Worm (Caenorhabditis elegans) whole organism, mixed stage, embryonic: ENCODE measurements around the gene ZK512.10.

Experiments
- M03D4.4 ChIP-seq: sonication (generic microtip); optimal IDR thresholded peaks from 2 replicates; lab custom pipeline; 2017; ENCODE audit warnings: mild to moderate bottlenecking, missing genetic modification characterization, missing compliant biosample characterization
- bed-3 ChIP-seq: fragments of 200-800 bp; sonication (Bioruptor generic); optimal IDR thresholded peaks from 3 replicates; lab custom pipeline; 2018; ENCODE audit warnings: mild to moderate bottlenecking, missing genetic modification characterization, moderate library complexity, missing compliant biosample characterization
- blmp-1 ChIP-seq: fragments of 150-350 bp; optimal IDR thresholded peaks from 2 replicates; lab custom pipeline; 2014; ENCODE audit warnings: missing biosample characterization, missing genetic modification characterization
- ceh-39 ChIP-seq: fragments of 150-350 bp; optimal IDR thresholded peaks from 2 replicates; lab custom pipeline; 2014; ENCODE audit warnings: missing biosample characterization, missing genetic modification characterization
- ceh-43 ChIP-seq: fragments of 200-800 bp; sonication (Bioruptor generic); optimal IDR thresholded peaks from 2 replicates; lab custom pipeline; 2018; ENCODE audit warnings: mild to moderate bottlenecking, missing genetic modification characterization, moderate library complexity, missing compliant biosample characterization
- ceh-83 ChIP-seq: fragments of 200-800 bp; sonication (Bioruptor generic); optimal IDR thresholded peaks from 2 replicates; lab custom pipeline; 2018; ENCODE audit warnings: mild to moderate bottlenecking, missing genetic modification characterization, missing compliant biosample characterization
- ces-1 ChIP-seq: fragments of 150-350 bp; optimal IDR thresholded peaks from 2 replicates; lab custom pipeline; 2014; ENCODE audit warnings: missing biosample characterization, missing genetic modification reagents, missing genetic modification characterization
- cnd-1 ChIP-seq: fragments of 200-800 bp; sonication (Bioruptor generic); optimal IDR thresholded peaks from 2 replicates; lab custom pipeline; 2018; ENCODE audit warnings: mild to moderate bottlenecking, missing genetic modification characterization, missing compliant biosample characterization
- drap-1 ChIP-seq: fragments of 200-800 bp; sonication (Bioruptor generic); optimal IDR thresholded peaks from 3 replicates; lab custom pipeline; 2018; ENCODE audit warnings: mild to moderate bottlenecking, missing genetic modification characterization, missing compliant biosample characterization
- elt-1 ChIP-seq: sonication (generic microtip); optimal IDR thresholded peaks from 2 replicates; lab custom pipeline; 2017; ENCODE audit warnings: missing genetic modification characterization, mild to moderate bottlenecking, missing compliant biosample characterization, antibody characterized with exemption, moderate library complexity, borderline replicate concordance; ENCODE audit not compliant: insufficient read depth
- elt-3 ChIP-seq: fragments of 150-350 bp; optimal IDR thresholded peaks from 2 replicates; lab custom pipeline; 2014; ENCODE audit warnings: missing biosample characterization, missing genetic modification characterization
- ham-2 ChIP-seq: fragments of 200-800 bp; sonication (Bioruptor generic); optimal IDR thresholded peaks from 2 replicates; lab custom pipeline; 2018; ENCODE audit warnings: mild to moderate bottlenecking, missing genetic modification characterization, missing compliant biosample characterization
- hlh-1 ChIP-seq: fragments of 150-350 bp; optimal IDR thresholded peaks from 2 replicates; lab custom pipeline; 2014; ENCODE audit warnings: missing biosample characterization, missing genetic modification reagents, missing genetic modification characterization
- lin-13 ChIP-seq: fragments of 150-350 bp; optimal IDR thresholded peaks from 2 replicates; lab custom pipeline; 2014; ENCODE audit warnings: missing biosample characterization, missing genetic modification characterization
- lin-32 ChIP-seq: fragments of 200-800 bp; sonication (Bioruptor generic); optimal IDR thresholded peaks from 2 replicates; lab custom pipeline; 2018; ENCODE audit warnings: mild to moderate bottlenecking, missing genetic modification characterization, missing compliant biosample characterization
- lsy-2 ChIP-seq: fragments of 150-350 bp; optimal IDR thresholded peaks from 2 replicates; lab custom pipeline; 2014; ENCODE audit warnings: missing biosample characterization, missing genetic modification characterization
- mab-5 ChIP-seq: fragments of 150-350 bp; optimal IDR thresholded peaks from 2 replicates; lab custom pipeline; 2014; ENCODE audit warnings: missing biosample characterization, missing genetic modification characterization
- mep-1 ChIP-seq: fragments of 150-350 bp; optimal IDR thresholded peaks from 2 replicates; lab custom pipeline; 2017; ENCODE audit warnings: missing biosample characterization, missing genetic modification reagents, missing genetic modification characterization, inconsistent platforms
- mls-2 ChIP-seq: sonication (generic microtip); optimal IDR thresholded peaks from 2 replicates; lab custom pipeline; 2016; ENCODE audit warnings: mild to moderate bottlenecking, missing genetic modification characterization, moderate library complexity, missing compliant biosample characterization
- nhr-12 ChIP-seq: fragments of 150-350 bp; optimal IDR thresholded peaks from 2 replicates; lab custom pipeline; 2014; ENCODE audit warnings: missing biosample characterization, missing genetic modification characterization
- nhr-2 ChIP-seq: fragments of 150-350 bp; optimal IDR thresholded peaks from 2 replicates; lab custom pipeline; 2014; ENCODE audit warnings: missing biosample characterization, missing genetic modification characterization
- nhr-237 ChIP-seq: fragments of 150-350 bp; optimal IDR thresholded peaks from 2 replicates; lab custom pipeline; 2014; ENCODE audit warnings: missing biosample characterization, missing genetic modification characterization
- nhr-76 ChIP-seq: sonication (generic microtip); optimal IDR thresholded peaks from 2 replicates; lab custom pipeline; 2017; ENCODE audit warnings: missing biosample characterization, missing genetic modification characterization
- pha-4 ChIP-seq: fragments of 150-350 bp; optimal IDR thresholded peaks from 2 replicates; lab custom pipeline; 2018; ENCODE audit warnings: missing biosample characterization, missing genetic modification reagents, missing genetic modification characterization
- sem-2 ChIP-seq: fragments of 200-800 bp; sonication (Bioruptor generic); optimal IDR thresholded peaks from 2 replicates; lab custom pipeline; 2018; ENCODE audit warnings: mild to moderate bottlenecking, missing genetic modification characterization, missing compliant biosample characterization
- snpc-4 ChIP-seq: fragments of 150-350 bp; optimal IDR thresholded peaks from 2 replicates; lab custom pipeline; 2014; ENCODE audit warnings: missing biosample characterization, missing genetic modification characterization
- sptf-1 ChIP-seq: sonication (generic microtip); optimal IDR thresholded peaks from 2 replicates; lab custom pipeline; 2017; ENCODE audit warnings: mild to moderate bottlenecking, missing genetic modification characterization, moderate library complexity, missing compliant biosample characterization
- tbx-8 ChIP-seq: fragments of 200-800 bp; sonication (Bioruptor generic); optimal IDR thresholded peaks from 2 replicates; lab custom pipeline; 2018; ENCODE audit warnings: mild to moderate bottlenecking, missing genetic modification characterization, moderate library complexity, missing compliant biosample characterization
- unc-120 ChIP-seq: sonication (generic microtip); optimal IDR thresholded peaks from 2 replicates; lab custom pipeline; 2017; ENCODE audit warnings: missing genetic modification characterization, missing compliant biosample characterization; ENCODE audit not compliant: poor library complexity, severe bottlenecking
- unc-39 ChIP-seq: fragments of 150-350 bp; optimal IDR thresholded peaks from 2 replicates; lab custom pipeline; 2014; ENCODE audit warnings: missing biosample characterization, missing genetic modification characterization
- unc-62 ChIP-seq: fragments of 150-350 bp; optimal IDR thresholded peaks from 2 replicates; lab custom pipeline; 2014; ENCODE audit warnings: missing biosample characterization, missing genetic modification reagents, missing genetic modification characterization
- zip-8 ChIP-seq: fragments of 150-350 bp; optimal IDR thresholded peaks from 2 replicates; lab custom pipeline; 2014; ENCODE audit warnings: missing biosample characterization, missing genetic modification characterization
- ztf-11 ChIP-seq: fragments of 150-350 bp; optimal IDR thresholded peaks from 2 replicates; lab custom pipeline; 2014; ENCODE audit warnings: missing biosample characterization, missing genetic modification characterization

Gene ZK512.10

ce11 chrIII:9130588-9130987 is at the start of gene ZK512.10:
Gene ZK512.10 (plus strand): TSS chrIII:9130888.
- TF ChIP-seq nhr-2 (no peak), nhr-76 (no peak), mls-2 (tag; lab: Kevin White, UChicago) (no peak), lin-13 (tag; lab: Kevin White, UChicago) (no peak), unc-39 (tag; lab: Kevin White, UChicago) (no peak), unc-62 (GFP tag; lab: Kevin White, UChicago) (no peak), ceh-83 (GFP tag; lab: Kevin White, UChicago) (no peak), ceh-39 (tag; lab: Kevin White, UChicago) (no peak), lin-32 (GFP tag; lab: Kevin White, UChicago) (no peak), ces-1 (GFP tag; lab: Kevin White, UChicago) (no peak), bed-3 (GFP tag; lab: Kevin White, UChicago) (no peak), ztf-11 (tag; lab: Kevin White, UChicago) (no peak), blmp-1 (no peak), M03D4.4 (tag; lab: Kevin White, UChicago) (no peak), drap-1 (GFP tag; lab: Kevin White, UChicago) (no peak), snpc-4 (tag; lab: Kevin White, UChicago) (no peak), cnd-1 (no peak), ham-2 (no peak)

DNA sequence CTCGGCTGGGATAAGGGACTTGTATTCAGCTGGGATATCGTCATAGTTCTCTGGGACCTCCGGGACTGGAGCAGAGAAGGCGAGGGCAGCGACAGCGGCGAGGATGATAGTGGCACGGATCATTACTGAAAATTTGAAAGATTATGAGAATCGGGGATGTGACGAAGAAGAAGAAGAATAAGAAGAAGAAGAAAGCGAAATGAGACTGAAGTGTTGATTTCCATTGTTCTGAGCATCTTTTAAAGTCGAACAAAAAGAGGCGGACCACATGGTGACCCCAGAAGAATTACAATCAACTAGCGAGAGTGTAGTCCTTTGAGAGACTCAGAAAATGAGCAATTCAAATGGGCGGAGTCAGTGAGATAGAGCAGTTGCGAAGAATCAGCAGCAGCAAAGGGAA is 49.6 kb upstream of the ZK512.10 start, which contains the start of gene far-1:
Gene far-1 (minus strand): TSS at position 125 of the 400 bp plus-strand sequence.
- TF ChIP-seq mab-5 (tag; lab: Kevin White, UChicago) (no peak), unc-120 (tag; lab: Kevin White, UChicago) (peak; percentile 63), hlh-1 (peak; percentile 57), sptf-1 (no peak), mls-2 (tag; lab: Kevin White, UChicago) (no peak), unc-62 (GFP tag; lab: Kevin White, UChicago) (peak; percentile 58), M03D4.4 (tag; lab: Kevin White, UChicago) (peak; percentile 8), drap-1 (GFP tag; lab: Kevin White, UChicago) (no peak), nhr-2 (no peak), nhr-76 (no peak), cnd-1 (no peak), nhr-12 (no peak), ceh-39 (tag; lab: Kevin White, UChicago) (no peak)

- TF ChIP-seq nhr-76 (no peak), drap-1 (GFP tag; lab: Kevin White, UChicago) (no peak), ceh-83 (GFP tag; lab: Kevin White, UChicago) (no peak), unc-120 (tag; lab: Kevin White, UChicago) (no peak), lsy-2 (no peak), unc-39 (tag; lab: Kevin White, UChicago) (no peak), nhr-2 (no peak), elt-3 (tag; lab: Kevin White, UChicago) (no peak), ham-2 (no peak), nhr-12 (no peak), sptf-1 (no peak), snpc-4 (tag; lab: Kevin White, UChicago) (no peak), cnd-1 (no peak), ceh-39 (tag; lab: Kevin White, UChicago) (no peak), lin-13 (tag; lab: Kevin White, UChicago) (no peak), pha-4 (tag; lab: Kevin White, UChicago) (no peak)
Observed at ce11 chrIII:9081763-9082162, 48.9 kb upstream of the ZK512.10 start, which contains the start of gene far-2. Gene far-2 (plus strand): TSS chrIII:9081828.

ce11 chrIII:9083118-9083517 is 47.6 kb upstream of the ZK512.10 start:
- TF ChIP-seq tbx-8 (GFP tag; lab: Kevin White, UChicago) (no peak), mep-1 (tag; lab: Kevin White, UChicago) (no peak), M03D4.4 (tag; lab: Kevin White, UChicago) (no peak), mls-2 (tag; lab: Kevin White, UChicago) (no peak), unc-120 (tag; lab: Kevin White, UChicago) (peak; percentile 55), mab-5 (tag; lab: Kevin White, UChicago) (no peak), zip-8 (tag; lab: Kevin White, UChicago) (no peak), ceh-39 (tag; lab: Kevin White, UChicago) (no peak), unc-62 (GFP tag; lab: Kevin White, UChicago) (peak; percentile 54), bed-3 (GFP tag; lab: Kevin White, UChicago) (no peak), drap-1 (GFP tag; lab: Kevin White, UChicago) (no peak), elt-1 (tag; lab: Kevin White, UChicago) (no peak)
- TF ChIP-seq, all 35 proteins: peak for 2

- TF ChIP-seq sem-2 (GFP tag; lab: Kevin White, UChicago) (no peak), nhr-237 (tag; lab: Kevin White, UChicago) (no peak), lsy-2 (no peak), mls-2 (tag; lab: Kevin White, UChicago) (peak; percentile 26), ces-1 (GFP tag; lab: Kevin White, UChicago) (peak; percentile 98), nhr-76 (no peak), M03D4.4 (tag; lab: Kevin White, UChicago) (no peak), ceh-83 (GFP tag; lab: Kevin White, UChicago) (no peak), ceh-39 (tag; lab: Kevin White, UChicago) (no peak), ceh-43 (GFP tag; lab: Kevin White, UChicago) (no peak), drap-1 (GFP tag; lab: Kevin White, UChicago) (no peak), bed-3 (GFP tag; lab: Kevin White, UChicago) (no peak), nhr-2 (no peak), unc-62 (GFP tag; lab: Kevin White, UChicago) (peak; percentile 11), unc-39 (tag; lab: Kevin White, UChicago) (no peak), tbx-8 (GFP tag; lab: Kevin White, UChicago) (no peak), mep-1 (tag; lab: Kevin White, UChicago) (no peak), mab-5 (tag; lab: Kevin White, UChicago) (peak; percentile 75), unc-120 (tag; lab: Kevin White, UChicago) (peak; percentile 65), elt-1 (tag; lab: Kevin White, UChicago) (no peak), ham-2 (no peak), cnd-1 (no peak), lin-13 (tag; lab: Kevin White, UChicago) (no peak)
Observed at ce11 chrIII:9084329-9084728, 46.4 kb upstream of the ZK512.10 start.
